Worm (Caenorhabditis elegans) whole organism, young adult: Measurements from ENCODE around the gene ctns-1.

Experiments
- F10E7.11 ChIP-seq: sonication (generic microtip); optimal IDR thresholded peaks from 2 replicates; lab custom pipeline; 2017; ENCODE audit warnings: mild to moderate bottlenecking, missing genetic modification characterization, moderate library complexity, missing compliant biosample characterization
- F22D6.2 ChIP-seq: sonication (generic microtip); optimal IDR thresholded peaks from 2 replicates; lab custom pipeline; 2016; ENCODE audit warnings: mild to moderate bottlenecking, missing genetic modification characterization, missing compliant biosample characterization
- F33H1.4 ChIP-seq: fragments of 200-800 bp; sonication (Bioruptor generic); IDR thresholded peaks from 2 replicates; pipeline ENCODE4 v1.3.6; 2022; ENCODE audit warnings: missing genetic modification reagents, missing genetic modification characterization, missing compliant biosample characterization
- Y53G8AR.9 ChIP-seq: fragments of 200-800 bp; sonication (Bioruptor generic); conservative IDR thresholded peaks from 2 replicates; pipeline ENCODE4 v1.3.6; 2022; ENCODE audit warnings: missing genetic modification reagents, missing genetic modification characterization, missing compliant biosample characterization
- Y56A3A.18 ChIP-seq: fragments of 200-800 bp; sonication (Bioruptor generic); IDR thresholded peaks from 2 replicates; pipeline ENCODE4 v1.3.6; 2022; ENCODE audit warnings: missing genetic modification reagents, missing genetic modification characterization, missing compliant biosample characterization
- Y95B8A.8 ChIP-seq: fragments of 200-800 bp; sonication (Bioruptor generic); IDR thresholded peaks from 2 replicates; pipeline ENCODE4 v1.3.6; 2022; ENCODE audit warnings: missing genetic modification reagents, missing genetic modification characterization, missing compliant biosample characterization
- attf-3 ChIP-seq: fragments of 200-800 bp; sonication (Bioruptor generic); conservative IDR thresholded peaks from 2 replicates; pipeline ENCODE4 v1.3.6; 2022; ENCODE audit warnings: missing genetic modification reagents, missing genetic modification characterization, missing compliant biosample characterization
- attf-5 ChIP-seq: fragments of 200-800 bp; sonication (Bioruptor generic); optimal IDR thresholded peaks from 2 replicates; lab custom pipeline; 2018; ENCODE audit warnings: mild to moderate bottlenecking, missing genetic modification characterization, missing compliant biosample characterization
- attf-6 ChIP-seq: fragments of 200-800 bp; sonication (Bioruptor generic); IDR thresholded peaks from 2 replicates; pipeline ENCODE4 v1.3.6; 2022; ENCODE audit warnings: missing genetic modification reagents, missing genetic modification characterization, missing compliant biosample characterization
- bed-2 ChIP-seq: fragments of 200-800 bp; sonication (Bioruptor generic); IDR thresholded peaks from 2 replicates; pipeline ENCODE4 v1.3.6; 2022; ENCODE audit warnings: missing genetic modification reagents, missing genetic modification characterization, missing compliant biosample characterization
- cebp-1 ChIP-seq, 2 experiments: fragments of 200-800 bp in 1 of 2; sonication (Bioruptor generic) in 1 of 2; sonication (generic microtip) in 1 of 2; IDR thresholded peaks in 1 of 2; optimal IDR thresholded peaks in 1 of 2; 2 replicates each; pipeline versions ENCODE4 v1.3.6 to Lab custom; 2017 to 2022; ENCODE audit warnings: missing compliant biosample characterization in 2 of 2, missing genetic modification characterization in 2 of 2, mild to moderate bottlenecking in 1 of 2, missing genetic modification reagents in 1 of 2, moderate library complexity in 1 of 2
- ceh-27 ChIP-seq: fragments of 200-800 bp; sonication (Bioruptor generic); optimal IDR thresholded peaks from 2 replicates; lab custom pipeline; 2018; ENCODE audit warnings: mild to moderate bottlenecking, missing genetic modification characterization, moderate library complexity, missing compliant biosample characterization
- dox-1 ChIP-seq: fragments of 200-800 bp; sonication (Bioruptor generic); IDR thresholded peaks from 2 replicates; pipeline ENCODE4 v1.3.6; 2022; ENCODE audit warnings: missing genetic modification reagents, missing genetic modification characterization, missing compliant biosample characterization
- egrh-3 ChIP-seq: fragments of 200-800 bp; sonication (Bioruptor generic); IDR thresholded peaks from 2 replicates; pipeline ENCODE4 v1.3.6; 2022; ENCODE audit warnings: missing genetic modification reagents, missing genetic modification characterization, missing compliant biosample characterization
- hmg-1.2 ChIP-seq: fragments of 200-800 bp; sonication (Bioruptor generic); IDR thresholded peaks from 2 replicates; pipeline ENCODE4 v1.3.6; 2022; ENCODE audit warnings: missing genetic modification reagents, missing genetic modification characterization, missing compliant biosample characterization
- hmg-20 ChIP-seq: fragments of 200-800 bp; sonication (Bioruptor generic); IDR thresholded peaks from 2 replicates; pipeline ENCODE4 v1.3.6; 2022; ENCODE audit warnings: missing genetic modification reagents, missing genetic modification characterization, missing compliant biosample characterization
- let-526 ChIP-seq: fragments of 200-800 bp; sonication (Bioruptor generic); IDR thresholded peaks from 2 replicates; pipeline ENCODE4 v1.3.6; 2022; ENCODE audit warnings: missing genetic modification reagents, missing genetic modification characterization, missing compliant biosample characterization
- lin-35 ChIP-seq, 3 experiments: fragments of 150-350 bp in 2 of 3; sonication (generic microtip) in 1 of 3; optimal IDR thresholded peaks; 2 replicates each; lab custom pipeline; 2014 to 2018; ENCODE audit warnings: missing biosample characterization in 3 of 3, missing genetic modification characterization in 3 of 3, missing genetic modification reagents in 3 of 3
- lsy-27 ChIP-seq: sonication (generic microtip); optimal IDR thresholded peaks from 2 replicates; lab custom pipeline; 2017; ENCODE audit warnings: missing genetic modification characterization, mild to moderate bottlenecking, missing compliant biosample characterization, antibody characterized with exemption, missing genotype, borderline replicate concordance; ENCODE audit not compliant: insufficient read depth
- madf-3 ChIP-seq: fragments of 200-800 bp; sonication (Bioruptor generic); IDR thresholded peaks from 2 replicates; pipeline ENCODE4 v1.3.6; 2022; ENCODE audit warnings: missing genetic modification reagents, missing genetic modification characterization, missing compliant biosample characterization
- madf-6 ChIP-seq: fragments of 200-800 bp; sonication (Bioruptor generic); IDR thresholded peaks from 2 replicates; pipeline ENCODE4 v1.3.6; 2022; ENCODE audit warnings: missing genetic modification reagents, missing genetic modification characterization, missing compliant biosample characterization
- mcd-1 ChIP-seq: fragments of 200-800 bp; sonication (Bioruptor generic); IDR thresholded peaks from 2 replicates; pipeline ENCODE4 v1.3.6; 2022; ENCODE audit warnings: missing genetic modification reagents, missing genetic modification characterization, missing compliant biosample characterization
- mel-28 ChIP-seq: sonication (generic microtip); optimal IDR thresholded peaks from 2 replicates; lab custom pipeline; 2016; ENCODE audit warnings: borderline replicate concordance, mild to moderate bottlenecking, missing genetic modification characterization, missing compliant biosample characterization
- nfya-2 ChIP-seq: fragments of 200-800 bp; sonication (Bioruptor generic); IDR thresholded peaks from 2 replicates; pipeline ENCODE4 v1.3.6; 2022; ENCODE audit warnings: missing genetic modification reagents, missing genetic modification characterization, missing compliant biosample characterization
- nhr-179 ChIP-seq: sonication (generic microtip); optimal IDR thresholded peaks from 2 replicates; lab custom pipeline; 2016; ENCODE audit warnings: mild to moderate bottlenecking, missing genetic modification characterization, missing compliant biosample characterization
- nhr-80 ChIP-seq: sonication (generic microtip); optimal IDR thresholded peaks from 2 replicates; lab custom pipeline; 2016; ENCODE audit warnings: missing genetic modification characterization, missing compliant biosample characterization
- pbrm-1 ChIP-seq: fragments of 200-800 bp; sonication (Bioruptor generic); IDR thresholded peaks from 2 replicates; pipeline ENCODE4 v1.3.6; 2022; ENCODE audit warnings: missing genetic modification reagents, missing genetic modification characterization, missing compliant biosample characterization
- rec-8 ChIP-seq, 2 experiments: sonication (generic microtip); optimal IDR thresholded peaks; 2 replicates each; lab custom pipeline; 2016; ENCODE audit warnings: mild to moderate bottlenecking in 2 of 2, missing genetic modification characterization in 2 of 2, missing genetic modification reagents in 2 of 2, missing genotype in 2 of 2, missing biosample characterization in 1 of 2, missing compliant biosample characterization in 1 of 2, moderate library complexity in 1 of 2
- snpc-1.1 ChIP-seq: sonication (generic microtip); optimal IDR thresholded peaks from 2 replicates; lab custom pipeline; 2017; ENCODE audit warnings: missing genetic modification characterization, mild to moderate bottlenecking, missing compliant biosample characterization, antibody characterized with exemption, moderate library complexity, missing genotype, missing genetic modification reagents; ENCODE audit not compliant: insufficient read depth
- snpc-4 ChIP-seq, 5 experiments: fragments of 150-350 bp in 1 of 5; sonication (generic microtip) in 4 of 5; optimal IDR thresholded peaks; 2 replicates each; lab custom pipeline; 2014 to 2018; ENCODE audit warnings: missing genetic modification characterization in 5 of 5, missing biosample characterization in 3 of 5, antibody characterized with exemption in 2 of 5, mild to moderate bottlenecking in 2 of 5, missing compliant biosample characterization in 2 of 5, missing genotype in 2 of 5, moderate library complexity in 2 of 5, missing genetic modification reagents in 1 of 5
- sptf-2 ChIP-seq: fragments of 200-800 bp; sonication (Bioruptor generic); optimal IDR thresholded peaks from 2 replicates; lab custom pipeline; 2018; ENCODE audit warnings: mild to moderate bottlenecking, missing genetic modification characterization, missing compliant biosample characterization
- xnd-1 ChIP-seq: sonication (generic microtip); optimal IDR thresholded peaks from 2 replicates; lab custom pipeline; 2016; ENCODE audit warnings: missing genotype, missing genetic modification reagents, missing genetic modification characterization, missing compliant biosample characterization
- zfh-2 ChIP-seq: fragments of 200-800 bp; sonication (Bioruptor generic); conservative IDR thresholded peaks from 2 replicates; pipeline ENCODE4 v1.3.6; 2022; ENCODE audit warnings: missing genetic modification reagents, missing genetic modification characterization, missing compliant biosample characterization
- ztf-22 ChIP-seq: fragments of 200-800 bp; sonication (Bioruptor generic); optimal IDR thresholded peaks from 2 replicates; lab custom pipeline; 2018; ENCODE audit warnings: mild to moderate bottlenecking, missing genetic modification characterization, moderate library complexity, missing compliant biosample characterization
- ztf-28 ChIP-seq: fragments of 200-800 bp; sonication (Bioruptor generic); IDR thresholded peaks from 2 replicates; pipeline ENCODE4 v1.3.6; 2022; ENCODE audit warnings: missing genetic modification reagents, missing genetic modification characterization, missing compliant biosample characterization

The ctns-1 gene

DNA sequence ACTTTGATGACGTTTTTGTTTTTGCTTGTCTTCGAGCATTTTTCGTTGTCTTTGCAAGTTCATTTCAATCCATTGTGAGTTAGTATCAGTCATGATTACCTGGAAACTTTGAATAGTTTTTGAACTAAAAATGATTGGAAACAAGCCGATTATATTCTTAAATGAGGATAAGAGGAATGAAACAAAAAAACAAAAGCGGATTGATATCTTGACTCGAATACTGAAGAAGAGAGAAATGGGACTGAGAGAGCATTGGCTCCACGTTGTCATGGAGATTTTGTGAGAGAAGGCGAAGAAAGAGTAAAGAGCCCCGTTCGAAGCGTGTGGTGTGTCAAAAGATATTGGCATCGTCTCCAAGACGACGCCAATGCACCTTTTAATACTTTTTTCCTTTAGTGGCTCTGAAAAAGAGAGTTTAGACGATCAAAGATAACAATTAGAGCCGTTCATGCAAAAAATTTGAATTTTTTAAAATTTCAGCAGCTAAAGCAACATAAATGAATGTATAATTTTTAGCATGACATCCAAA, 20.2 kb upstream of the ctns-1 start, which contains the start of the genes tub-1 and tmem-138:
tub-1 (minus strand) TSS at position 101 of the 529 bp plus-strand sequence.
tmem-138 (plus strand) TSS at position 479 of the 529 bp plus-strand sequence.
- TF ChIP-seq xnd-1 = no peak
- TF ChIP-seq attf-6 = no peak
- no peak for TF ChIP-seq sptf-2 (GFP tag; lab: Kevin White, UChicago)
- TF ChIP-seq attf-5 = no peak
- no peak for TF ChIP-seq nfya-2
- TF ChIP-seq Y95B8A.8 (GFP tag; lab: Robert Waterston, UW) = no peak
- no peak for TF ChIP-seq cebp-1 (GFP tag; IDR thresholded peaks at IDR 0.05; lab: Robert Waterston, UW)
- TF ChIP-seq cebp-1 (tag; optimal IDR thresholded peaks at IDR 0.05; lab: Kevin White, UChicago) = no peak
- TF ChIP-seq F33H1.4 (GFP tag; lab: Robert Waterston, UW) = no peak
- no peak for TF ChIP-seq ztf-22 (GFP tag; lab: Kevin White, UChicago)
- no peak for TF ChIP-seq snpc-4 (GFP tag; optimal IDR thresholded peaks at IDR 0.05; lab: Kevin White, UChicago)
- TF ChIP-seq snpc-4 (tag; optimal IDR thresholded peaks at IDR 0.05; lab: Kevin White, UChicago) = no peak
- no peak for TF ChIP-seq madf-6 (GFP tag; lab: Robert Waterston, UW)
- no peak for TF ChIP-seq pbrm-1 (GFP tag; lab: Robert Waterston, UW)
- TF ChIP-seq lin-35 (GFP tag; optimal IDR thresholded peaks at IDR 0.05; lab: Kevin White, UChicago) = no peak
- TF ChIP-seq ceh-27 (GFP tag; lab: Kevin White, UChicago) = no peak
- TF ChIP-seq bed-2 (GFP tag; lab: Robert Waterston, UW) = no peak
- TF ChIP-seq madf-3 (GFP tag; lab: Robert Waterston, UW) = no peak
- TF ChIP-seq Y53G8AR.9 (GFP tag; lab: Robert Waterston, UW) = no peak
- no peak for TF ChIP-seq nhr-80 (tag; lab: Kevin White, UChicago)
- TF ChIP-seq nhr-179 (tag; lab: Kevin White, UChicago) = no peak
- no peak for TF ChIP-seq hmg-1.2

ce11 chrII:8152711-8153325, 16.1 kb upstream of the ctns-1 start:
- TF ChIP-seq lsy-27 (tag; lab: Kevin White, UChicago) = no peak
- TF ChIP-seq rec-8 (tag; optimal IDR thresholded peaks at IDR 0.05; lab: Kevin White, UChicago) = no peak
- TF ChIP-seq ztf-28 (GFP tag; lab: Robert Waterston, UW) = no peak
- no peak for TF ChIP-seq zfh-2 (GFP tag; lab: Robert Waterston, UW)
- TF ChIP-seq let-526 (GFP tag; lab: Robert Waterston, UW) = no peak

- TF ChIP-seq mcd-1 (GFP tag; lab: Robert Waterston, UW) (no peak), madf-6 (GFP tag; lab: Robert Waterston, UW) (no peak), cebp-1 (GFP tag; IDR thresholded peaks at IDR 0.05; lab: Robert Waterston, UW) (no peak), cebp-1 (tag; optimal IDR thresholded peaks at IDR 0.05; lab: Kevin White, UChicago) (no peak), attf-3 (no peak), hmg-20 (GFP tag; lab: Robert Waterston, UW) (no peak), egrh-3 (GFP tag; lab: Robert Waterston, UW) (no peak), zfh-2 (GFP tag; lab: Robert Waterston, UW) (no peak), snpc-4 (GFP tag; optimal IDR thresholded peaks at IDR 0.05; lab: Kevin White, UChicago) (no peak), snpc-4 (tag; optimal IDR thresholded peaks at IDR 0.05; lab: Kevin White, UChicago) (no peak), F22D6.2 (tag; lab: Kevin White, UChicago) (no peak), snpc-1.1 (no peak), F10E7.11 (no peak), dox-1 (GFP tag; lab: Robert Waterston, UW) (no peak), mel-28 (tag; lab: Kevin White, UChicago) (no peak), Y56A3A.18 (GFP tag; lab: Robert Waterston, UW) (no peak)
These were observed 13.2 kb upstream of the ctns-1 start, which contains the start of gene F10B5.3 for ce11 chrII:8149930-8150329. Gene F10B5.3 (minus strand): TSS chrII:8150030.
